Fruit fly (Drosophila melanogaster): Measurements from ENCODE around the gene Rev1.

Gene Rev1

DNA sequence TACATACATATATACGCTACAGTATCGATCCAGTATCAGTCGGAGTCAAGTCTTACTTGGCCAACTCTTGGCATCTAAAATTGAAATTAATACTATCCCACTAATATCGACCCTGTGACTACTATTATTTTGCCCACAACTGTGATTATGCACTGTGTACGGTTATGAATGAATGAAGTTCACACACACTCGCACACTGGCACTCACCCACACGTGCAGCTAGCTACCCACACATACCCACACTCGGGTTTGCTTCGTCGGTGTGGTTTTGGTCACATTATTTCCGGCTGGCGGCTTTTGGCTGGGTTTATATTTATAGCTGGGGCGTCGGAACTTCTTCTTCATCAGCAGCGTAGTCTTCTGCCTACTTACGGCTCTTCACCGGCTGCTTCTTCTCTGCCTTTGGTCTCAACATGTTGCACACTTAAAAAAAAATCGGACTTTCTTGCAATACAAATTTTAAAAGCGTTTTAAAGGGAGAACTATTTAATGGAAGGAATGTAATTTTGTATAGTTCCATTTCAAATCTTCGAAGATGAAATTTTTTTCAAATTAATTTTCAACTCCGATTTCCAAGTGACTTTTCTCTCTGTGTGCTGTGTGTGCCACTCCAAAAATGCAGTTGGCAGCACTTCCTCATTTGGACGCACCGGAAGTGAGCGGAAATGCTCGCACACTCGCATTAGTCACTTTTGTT lies 19.7 kb upstream of the Rev1 start (continued):
- peak; percentile 74 for TF ChIP-seq CG8281 (tag; optimal IDR thresholded peaks at IDR 0.05)
- peak; percentile 90 for TF ChIP-seq sens-2 (GFP tag; IDR thresholded peaks at IDR 0.05)
- TF ChIP-seq corto (GFP tag; optimal IDR thresholded peaks at IDR 0.05): peak; percentile 3
- peak; percentile 74 for TF ChIP-seq HHEX (GFP tag; optimal IDR thresholded peaks at IDR 0.05)
- peak; percentile 92 for TF ChIP-seq CG4404 (GFP tag; IDR thresholded peaks at IDR 0.05)
- peak; percentile 91 for TF ChIP-seq CG10654 (GFP tag; optimal IDR thresholded peaks at IDR 0.05)
- TF ChIP-seq CG1832 (GFP tag; optimal IDR thresholded peaks at IDR 0.05): no peak
- TF ChIP-seq Ets97D (GFP tag; optimal IDR thresholded peaks at IDR 0.05): peak; percentile 76
- peak; percentile 79 for TF ChIP-seq MTF-1 (GFP tag; optimal IDR thresholded peaks at IDR 0.05; ENCODE audit: borderline replicate concordance)
- no peak for TF ChIP-seq CG13894 (tag; optimal IDR thresholded peaks at IDR 0.05)
- peak; percentile 70 for TF ChIP-seq CG11085 (GFP tag; IDR thresholded peaks at IDR 0.05)
- TF ChIP-seq mld (GFP tag; IDR thresholded peaks at IDR 0.05; ENCODE audit: partially characterized antibody): no peak
- TF ChIP-seq sna (GFP tag; IDR thresholded peaks at IDR 0.05; ENCODE audit: partially characterized antibody): no peak
- TF ChIP-seq Mrtf (GFP tag; IDR thresholded peaks at IDR 0.05): peak; percentile 87
- no peak for TF ChIP-seq Tbp (GFP tag; optimal IDR thresholded peaks at IDR 0.05)
- peak; percentile 69 for TF ChIP-seq BtbVII (GFP tag; optimal IDR thresholded peaks at IDR 0.05)
- TF ChIP-seq D19B (GFP tag; optimal IDR thresholded peaks at IDR 0.05): peak; percentile 25
- TF ChIP-seq Bdp1 (GFP tag; optimal IDR thresholded peaks at IDR 0.05): peak; percentile 85
- TF ChIP-seq Xrp1 (GFP tag; IDR thresholded peaks at IDR 0.05): peak; percentile 96
- TF ChIP-seq CG16813 (GFP tag; IDR thresholded peaks at IDR 0.05; ENCODE audit: partially characterized antibody): no peak
- TF ChIP-seq CG30020 (tag; optimal IDR thresholded peaks at IDR 0.05): peak; percentile 55
- no peak for TF ChIP-seq Doc3 (GFP tag; IDR thresholded peaks at IDR 0.05; ENCODE audit: partially characterized antibody)
- peak; percentile 83 for TF ChIP-seq dimm (GFP tag; IDR thresholded peaks at IDR 0.05)
- TF ChIP-seq Kr (GFP tag; optimal IDR thresholded peaks at IDR 0.05): no peak
- TF ChIP-seq salm (tag; optimal IDR thresholded peaks at IDR 0.05): peak; percentile 86
- no peak for TF ChIP-seq fru (optimal IDR thresholded peaks at IDR 0.05)
- peak; percentile 26; the same call in 1 of the 2 replicates for TF ChIP-seq toy (GFP tag; IDR thresholded peaks at IDR 0.05)
- TF ChIP-seq hth (optimal IDR thresholded peaks at IDR 0.05): no peak
- peak; percentile 83 for TF ChIP-seq ro (GFP tag; IDR thresholded peaks at IDR 0.05)
- peak; percentile 28 for TF ChIP-seq vfl (GFP tag; optimal IDR thresholded peaks at IDR 0.05)
- TF ChIP-seq Taf1 (GFP tag; IDR thresholded peaks at IDR 0.05): 0 out of 2 replicates have a peak, but pooled peaks have one; percentile 37
- TF ChIP-seq Antp (GFP tag; optimal IDR thresholded peaks at IDR 0.05): peak; percentile 93
- peak; percentile 84 for TF ChIP-seq CG12071 (GFP tag; optimal IDR thresholded peaks at IDR 0.05)
- TF ChIP-seq slbo (GFP tag; IDR thresholded peaks at IDR 0.05): peak; percentile 80
- peak; percentile 82 for TF ChIP-seq Lim3 (GFP tag; IDR thresholded peaks at IDR 0.05)
- TF ChIP-seq CG12391 (tag; optimal IDR thresholded peaks at IDR 0.05): peak; percentile 95
- TF ChIP-seq HmgZ (tag; optimal IDR thresholded peaks at IDR 0.05): peak; percentile 77
- no peak for TF ChIP-seq sc (optimal IDR thresholded peaks at IDR 0.05)
- peak; percentile 87 for TF ChIP-seq sc (GFP tag; optimal IDR thresholded peaks at IDR 0.05)
- peak; percentile 92 for TF ChIP-seq Asciz (GFP tag; optimal IDR thresholded peaks at IDR 0.05)
- peak; percentile 89 for TF ChIP-seq CG10267 (tag; optimal IDR thresholded peaks at IDR 0.05)
- peak; percentile 88 for TF ChIP-seq CG1792 (GFP tag; optimal IDR thresholded peaks at IDR 0.05)
- TF ChIP-seq CG4424 (GFP tag; optimal IDR thresholded peaks at IDR 0.05): peak; percentile 93
- TF ChIP-seq Optix (GFP tag; IDR thresholded peaks at IDR 0.05): peak; percentile 89
- TF ChIP-seq CG6654 (GFP tag; optimal IDR thresholded peaks at IDR 0.05): peak; percentile 75
- TF ChIP-seq CHES-1-like (GFP tag; optimal IDR thresholded peaks at IDR 0.05): peak; percentile 91
- TF ChIP-seq CG6175 (GFP tag; IDR thresholded peaks at IDR 0.05): peak; percentile 75; the same call in 2 of the 3 replicates
- peak; percentile 88 for TF ChIP-seq tx (GFP tag; optimal IDR thresholded peaks at IDR 0.05)
- TF ChIP-seq onecut (GFP tag; IDR thresholded peaks at IDR 0.05): peak; percentile 88
- peak; percentile 70 for TF ChIP-seq ab (GFP tag; optimal IDR thresholded peaks at IDR 0.05)
- TF ChIP-seq CG15601 (tag; optimal IDR thresholded peaks at IDR 0.05): peak; percentile 94
